Fruit fly (Drosophila melanogaster): ENCODE results near the gene CG14384.

DNA sequence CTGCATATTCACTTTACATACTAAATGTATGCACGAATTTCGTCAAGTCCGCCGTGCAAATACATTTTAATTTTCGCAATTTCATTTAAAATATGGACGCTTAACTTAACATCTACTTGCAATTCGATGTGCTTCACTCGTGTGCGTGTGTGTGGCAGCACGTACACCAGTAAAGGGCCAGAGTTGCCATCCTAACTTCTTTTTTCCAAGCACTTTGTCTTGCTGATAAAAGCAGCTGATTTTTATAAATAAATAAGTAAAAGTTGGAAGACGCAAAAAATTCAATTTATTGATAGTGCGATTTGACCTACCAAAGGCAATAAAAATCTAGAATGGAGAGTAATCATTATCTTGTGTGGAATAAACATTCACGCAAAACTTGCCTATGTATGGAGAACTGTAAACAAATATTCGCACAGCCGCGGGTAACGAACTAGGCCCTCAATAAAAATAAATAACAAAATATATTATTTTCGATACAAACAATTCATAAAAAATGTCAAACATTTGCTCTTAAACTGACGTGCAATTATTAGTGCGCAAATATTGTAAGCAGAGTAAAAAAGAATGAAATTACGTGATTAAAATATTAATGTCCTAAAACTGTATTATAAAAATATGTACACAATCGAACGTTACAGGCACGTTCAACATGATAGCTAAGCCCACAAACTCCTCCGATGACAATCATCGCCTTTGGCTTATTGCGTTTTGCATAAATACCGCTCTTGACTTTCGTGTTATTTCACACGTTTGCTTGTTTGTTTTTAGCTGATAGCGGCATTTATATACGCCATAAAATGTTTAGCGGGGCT, 14.9 kb upstream of the CG14384 start:
- TF ChIP-seq crc (GFP tag; optimal IDR thresholded peaks at IDR 0.05), result peak; percentile 13
- TF ChIP-seq pb (GFP tag; optimal IDR thresholded peaks at IDR 0.05), result no peak
- TF ChIP-seq jumu (GFP tag; optimal IDR thresholded peaks at IDR 0.05), result no peak

All from whole organism, embryonic.